Worm (Caenorhabditis elegans): ENCODE results near the gene C05D9.4.

DNA sequence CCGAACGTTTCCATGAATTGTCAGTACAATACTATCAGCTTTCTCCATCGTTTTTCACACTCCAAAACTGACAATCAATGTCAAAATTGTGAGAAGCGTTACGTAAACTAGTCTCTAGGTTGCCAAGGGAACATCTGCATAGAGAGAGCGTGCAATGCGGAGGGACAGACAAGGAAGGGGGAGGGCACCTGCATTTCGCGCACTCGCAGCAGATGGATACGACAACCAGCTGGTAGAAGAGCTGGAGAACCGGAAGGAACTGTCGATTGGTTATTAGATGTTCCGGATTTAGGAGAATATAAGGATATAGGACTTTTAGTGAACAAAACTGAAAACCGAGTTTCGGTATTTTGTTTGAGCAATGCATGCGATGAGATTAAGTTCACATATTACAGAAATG is 38.9 kb upstream of the C05D9.4 start, which contains the start of gene mksr-1:
- TF ChIP-seq klf-2 (GFP tag; conservative IDR thresholded peaks at IDR 0.05): no peak
- TF ChIP-seq T22C8.4 (GFP tag; IDR thresholded peaks at IDR 0.05): no peak
- TF ChIP-seq med-1 (GFP tag; optimal IDR thresholded peaks at IDR 0.05; ENCODE audit: insufficient read depth): no peak

Measured in whole organism, midembryonic.